Worm (Caenorhabditis elegans) whole organism, dauer: ENCODE results near the gene kvs-4.

Experiments
- unc-62 ChIP-seq: sonication (generic microtip); optimal IDR thresholded peaks from 2 replicates; lab custom pipeline; 2017; ENCODE audit warnings: missing biosample characterization, missing genetic modification reagents, missing genetic modification characterization

The kvs-4 gene

DNA sequence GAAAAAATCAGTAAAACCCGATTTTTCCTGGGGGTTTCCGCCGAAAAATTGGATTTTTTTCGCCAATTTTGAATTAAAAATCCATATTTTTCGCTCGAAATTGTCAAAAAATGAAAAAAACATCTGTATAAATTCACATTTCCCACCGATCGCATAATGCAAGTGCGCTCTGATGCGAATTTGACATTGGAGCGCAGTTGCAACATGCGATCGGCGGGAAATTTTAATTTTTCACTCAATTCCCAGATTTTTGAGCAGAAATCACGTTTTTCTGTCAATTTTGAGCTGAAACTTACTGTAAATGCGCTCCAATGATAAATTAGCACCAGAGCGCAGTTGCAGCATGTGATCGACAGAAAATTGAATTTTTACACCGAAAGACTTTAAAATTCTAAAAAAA, 52.2 kb downstream of the kvs-4 start:
- TF ChIP-seq unc-62 (GFP tag; lab: Kevin White, UChicago) = no peak

DNA sequence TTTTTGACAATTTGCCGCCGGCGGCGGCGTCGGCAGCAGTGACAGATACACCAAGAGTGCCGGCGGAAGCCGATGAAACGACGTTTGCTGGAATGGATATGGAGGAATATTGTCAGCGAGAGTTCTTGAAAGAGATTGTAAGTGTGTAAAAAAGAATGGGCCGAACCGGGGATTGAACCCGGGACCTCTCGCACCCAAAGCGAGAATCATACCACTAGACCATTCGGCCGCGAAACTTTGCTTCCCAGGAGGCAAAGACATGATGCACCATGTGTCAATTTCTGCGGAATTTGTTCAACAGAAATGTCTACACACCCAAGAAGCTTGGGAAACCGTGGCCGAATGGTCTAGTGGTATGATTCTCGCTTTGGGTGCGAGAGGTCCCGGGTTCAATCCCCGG, 54.3 kb downstream of the kvs-4 start:
- no peak for TF ChIP-seq unc-62 (GFP tag; lab: Kevin White, UChicago)

DNA sequence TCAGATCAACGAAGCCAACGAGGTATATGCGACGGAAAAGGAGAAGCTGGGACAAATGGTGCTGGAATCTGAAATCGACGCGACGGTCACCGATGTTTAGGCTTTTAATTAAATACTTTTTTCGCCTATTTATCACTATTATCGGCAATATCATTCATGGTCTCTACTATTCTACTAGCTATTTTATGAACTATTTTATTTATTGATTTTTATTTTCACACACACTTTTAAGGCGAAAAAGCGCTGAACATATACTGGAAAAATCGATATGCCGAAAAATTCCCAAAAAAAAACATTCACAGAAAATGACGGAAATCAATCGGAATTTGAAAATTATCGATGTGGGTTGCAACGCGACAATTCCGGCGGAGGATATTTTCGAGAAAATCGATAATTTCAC, 56.2 kb downstream of the kvs-4 start, which contains the start of gene W09D6.1:
W09D6.1 (plus strand) TSS at position 301 of the 400 bp plus-strand sequence.
- no peak for TF ChIP-seq unc-62 (GFP tag; lab: Kevin White, UChicago)

DNA sequence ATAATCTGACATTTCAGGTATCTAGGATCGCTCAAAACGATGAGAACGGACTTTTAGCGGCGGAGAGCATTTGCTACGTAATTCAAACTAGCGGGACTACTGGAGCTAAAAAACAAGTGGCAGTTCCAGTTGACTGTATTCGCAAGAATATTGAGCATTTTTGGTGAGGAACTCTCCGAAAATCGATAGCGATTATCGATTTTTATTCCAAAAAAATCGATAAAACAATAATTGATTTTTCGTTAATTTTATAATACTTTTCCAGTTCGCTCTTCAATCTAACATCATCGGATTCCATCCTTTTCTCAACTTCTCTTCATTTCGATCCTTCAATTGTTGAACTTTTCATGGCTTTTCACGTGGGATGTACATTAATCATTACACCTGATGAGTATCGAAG, 56.9 kb downstream of the kvs-4 start:
- no peak for TF ChIP-seq unc-62 (GFP tag; lab: Kevin White, UChicago)

DNA sequence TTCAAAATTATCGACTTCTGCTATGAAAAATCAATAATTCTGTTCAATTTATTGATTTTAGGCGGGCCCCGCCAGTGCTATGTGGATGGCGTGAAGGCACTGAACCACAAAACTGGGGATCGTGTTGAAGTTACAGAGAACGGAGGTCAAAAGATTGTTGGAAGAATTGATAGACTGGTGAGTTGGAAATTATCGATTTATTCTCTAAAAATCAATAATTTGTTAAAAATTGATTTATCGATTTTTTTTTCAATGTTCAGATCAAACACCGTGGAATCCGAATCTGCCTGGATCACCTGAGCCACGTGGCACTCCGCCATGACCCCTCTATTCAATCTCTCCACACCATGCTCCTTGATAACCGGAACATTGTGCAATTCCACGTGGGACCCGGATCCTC, 57.8 kb downstream of the kvs-4 start:
- no peak for TF ChIP-seq unc-62 (GFP tag; lab: Kevin White, UChicago)

DNA sequence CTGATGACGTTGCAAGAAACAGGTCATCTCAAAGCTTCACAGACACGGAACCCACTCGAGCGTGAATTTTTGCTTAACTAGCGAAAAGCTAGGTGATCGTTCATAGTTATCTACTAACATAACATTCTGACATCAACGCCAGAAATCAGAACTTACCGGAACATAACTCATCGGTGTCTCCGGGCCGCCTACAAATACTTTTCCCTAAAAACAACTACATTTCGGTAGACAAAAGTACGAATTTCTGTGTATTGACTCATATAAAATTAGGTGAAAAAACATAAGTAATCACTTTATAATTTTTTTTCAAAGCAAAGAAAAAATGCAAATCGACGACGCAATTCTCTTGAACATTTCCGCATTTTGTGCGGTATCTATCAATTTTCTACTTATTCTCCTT, 61.9 kb downstream of the kvs-4 start, which contains the start of gene str-261:
str-261 (plus strand) TSS at position 301 of the 400 bp plus-strand sequence.
- no peak for TF ChIP-seq unc-62 (GFP tag; lab: Kevin White, UChicago)
